Worm (Caenorhabditis elegans) whole organism, L2 larva: ENCODE results near the gene mcm-5.

Experiments used
- R02D3.7 ChIP-seq: fragments of 150-350 bp; optimal IDR thresholded peaks from 2 replicates; lab custom pipeline; 2014; ENCODE audit warnings: missing biosample characterization, missing genetic modification characterization
- Y55F3AM.14 ChIP-seq: fragments of 200-800 bp; sonication (Bioruptor generic); optimal IDR thresholded peaks from 2 replicates; lab custom pipeline; 2018; ENCODE audit warnings: mild to moderate bottlenecking, missing genetic modification characterization, missing compliant biosample characterization
- ZK546.5 ChIP-seq: sonication (generic microtip); optimal IDR thresholded peaks from 2 replicates; lab custom pipeline; 2017; ENCODE audit warnings: missing biosample characterization, missing genetic modification characterization
- alr-1 ChIP-seq: fragments of 150-350 bp; optimal IDR thresholded peaks from 2 replicates; lab custom pipeline; 2014; ENCODE audit warnings: missing biosample characterization, missing genetic modification characterization
- ama-1 ChIP-seq: fragments of 150-350 bp; optimal IDR thresholded peaks from 2 replicates; lab custom pipeline; 2018; ENCODE audit warnings: inconsistent platforms
- blmp-1 ChIP-seq: sonication (generic microtip); optimal IDR thresholded peaks from 2 replicates; lab custom pipeline; 2017; ENCODE audit warnings: missing genetic modification characterization, mild to moderate bottlenecking, missing compliant biosample characterization, antibody characterized with exemption, moderate library complexity; ENCODE audit not compliant: insufficient read depth
- ceh-82 ChIP-seq: fragments of 150-350 bp; optimal IDR thresholded peaks from 2 replicates; lab custom pipeline; 2014; ENCODE audit warnings: missing biosample characterization, missing genetic modification characterization
- crh-2 ChIP-seq: sonication (generic microtip); optimal IDR thresholded peaks from 2 replicates; lab custom pipeline; 2017; ENCODE audit warnings: missing biosample characterization, missing genetic modification characterization
- dmd-4 ChIP-seq: sonication (generic microtip); optimal IDR thresholded peaks from 2 replicates; lab custom pipeline; 2017; ENCODE audit warnings: missing biosample characterization, missing genetic modification characterization
- egl-27 ChIP-seq: sonication (generic microtip); optimal IDR thresholded peaks from 3 replicates; lab custom pipeline; 2017; ENCODE audit warnings: missing biosample characterization, missing genetic modification reagents, missing genetic modification characterization
- elt-1 ChIP-seq: fragments of 150-350 bp; optimal IDR thresholded peaks from 2 replicates; lab custom pipeline; 2014; ENCODE audit warnings: missing biosample characterization, missing genetic modification characterization
- elt-3 ChIP-seq: sonication (generic microtip); optimal IDR thresholded peaks from 2 replicates; lab custom pipeline; 2017; ENCODE audit warnings: missing biosample characterization, missing genetic modification characterization
- lin-39 ChIP-seq: fragments of 150-350 bp; optimal IDR thresholded peaks from 2 replicates; lab custom pipeline; 2014; ENCODE audit warnings: missing biosample characterization, missing genetic modification reagents, missing genetic modification characterization
- lsy-2 ChIP-seq, 2 experiments: fragments of 150-350 bp in 1 of 2; sonication (generic microtip) in 1 of 2; optimal IDR thresholded peaks; 2 replicates each; lab custom pipeline; 2014 to 2017; ENCODE audit warnings: missing biosample characterization in 2 of 2, missing genetic modification characterization in 2 of 2
- mbf-1 ChIP-seq: sonication (generic microtip); optimal IDR thresholded peaks from 2 replicates; lab custom pipeline; 2017; ENCODE audit warnings: missing biosample characterization, missing genetic modification characterization
- mdl-1 ChIP-seq, 2 experiments: fragments of 150-350 bp in 1 of 2; sonication (generic microtip) in 1 of 2; optimal IDR thresholded peaks; 2 replicates each; lab custom pipeline; 2017; ENCODE audit warnings: missing biosample characterization in 2 of 2, missing genetic modification characterization in 2 of 2
- nhr-10 ChIP-seq: sonication (generic microtip); optimal IDR thresholded peaks from 2 replicates; lab custom pipeline; 2017; ENCODE audit warnings: missing biosample characterization, missing genetic modification characterization
- nhr-11 ChIP-seq: fragments of 150-350 bp; optimal IDR thresholded peaks from 2 replicates; lab custom pipeline; 2014; ENCODE audit warnings: missing biosample characterization, missing genetic modification characterization
- nhr-12 ChIP-seq: fragments of 150-350 bp; optimal IDR thresholded peaks from 2 replicates; lab custom pipeline; 2014; ENCODE audit warnings: missing biosample characterization, missing genetic modification characterization
- nhr-129 ChIP-seq: fragments of 150-350 bp; optimal IDR thresholded peaks from 2 replicates; lab custom pipeline; 2014; ENCODE audit warnings: missing biosample characterization, missing genetic modification characterization
- nhr-23 ChIP-seq: fragments of 150-350 bp; optimal IDR thresholded peaks from 2 replicates; lab custom pipeline; 2014; ENCODE audit warnings: missing biosample characterization, missing genetic modification reagents, missing genetic modification characterization
- nhr-237 ChIP-seq: fragments of 150-350 bp; optimal IDR thresholded peaks from 2 replicates; lab custom pipeline; 2014; ENCODE audit warnings: missing biosample characterization, missing genetic modification characterization
- nhr-25 ChIP-seq: fragments of 150-350 bp; sonication (generic microtip); optimal IDR thresholded peaks from 3 replicates; lab custom pipeline; 2014; ENCODE audit warnings: missing biosample characterization, missing genetic modification characterization
- nhr-77 ChIP-seq: fragments of 150-350 bp; optimal IDR thresholded peaks from 2 replicates; lab custom pipeline; 2014; ENCODE audit warnings: missing biosample characterization, missing genetic modification characterization
- peb-1 ChIP-seq: fragments of 150-350 bp; optimal IDR thresholded peaks from 2 replicates; lab custom pipeline; 2014; ENCODE audit warnings: missing biosample characterization, missing genetic modification characterization
- sem-4 ChIP-seq: fragments of 150-350 bp; optimal IDR thresholded peaks from 2 replicates; lab custom pipeline; 2014; ENCODE audit warnings: missing biosample characterization, missing genetic modification reagents, missing genetic modification characterization
- skn-1 ChIP-seq: sonication (generic microtip); optimal IDR thresholded peaks from 2 replicates; lab custom pipeline; 2017; ENCODE audit warnings: missing biosample characterization, missing genetic modification characterization
- snpc-4 ChIP-seq: fragments of 150-350 bp; optimal IDR thresholded peaks from 2 replicates; lab custom pipeline; 2014; ENCODE audit warnings: missing biosample characterization, missing genetic modification characterization
- unc-55 ChIP-seq: fragments of 150-350 bp; sonication (generic microtip); optimal IDR thresholded peaks from 3 replicates; lab custom pipeline; 2014; ENCODE audit warnings: missing biosample characterization, missing genetic modification reagents, missing genetic modification characterization
- unc-62 ChIP-seq: fragments of 150-350 bp; optimal IDR thresholded peaks from 2 replicates; lab custom pipeline; 2014; ENCODE audit warnings: missing biosample characterization, missing genetic modification reagents, missing genetic modification characterization
- zag-1 ChIP-seq: fragments of 150-350 bp; optimal IDR thresholded peaks from 2 replicates; lab custom pipeline; 2014; ENCODE audit warnings: missing biosample characterization, missing genetic modification characterization
- ztf-11 ChIP-seq: sonication (generic microtip); optimal IDR thresholded peaks from 2 replicates; lab custom pipeline; 2017; ENCODE audit warnings: missing biosample characterization, missing genetic modification characterization

Gene mcm-5

DNA sequence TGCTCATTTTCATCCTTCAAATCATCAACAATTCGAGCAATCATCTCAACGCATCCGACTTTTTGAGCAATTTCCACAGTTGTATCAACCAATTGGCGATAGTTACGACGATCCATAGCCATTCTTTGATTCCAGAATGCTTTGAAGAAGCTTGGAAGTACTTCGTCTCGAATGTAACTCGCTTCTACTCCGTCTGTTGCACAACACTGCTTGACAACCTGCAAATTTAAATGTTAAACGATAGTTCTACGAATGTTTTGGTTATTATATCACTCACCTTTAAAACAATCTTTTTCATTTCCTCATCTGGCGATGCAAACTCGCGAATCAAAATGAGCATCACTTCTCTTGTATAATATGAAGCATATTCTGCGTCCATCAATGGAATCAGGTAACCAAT is 25.2 kb downstream of the mcm-5 start:
- TF ChIP-seq nhr-12 (tag; lab: Kevin White, UChicago) (no peak), sem-4 (tag; lab: Kevin White, UChicago) (no peak), unc-55 (no peak), ztf-11 (tag; lab: Kevin White, UChicago) (no peak), skn-1 (tag; lab: Kevin White, UChicago) (no peak), dmd-4 (tag; lab: Kevin White, UChicago) (no peak), ZK546.5 (no peak), elt-3 (tag; lab: Kevin White, UChicago) (no peak), unc-62 (no peak)

DNA sequence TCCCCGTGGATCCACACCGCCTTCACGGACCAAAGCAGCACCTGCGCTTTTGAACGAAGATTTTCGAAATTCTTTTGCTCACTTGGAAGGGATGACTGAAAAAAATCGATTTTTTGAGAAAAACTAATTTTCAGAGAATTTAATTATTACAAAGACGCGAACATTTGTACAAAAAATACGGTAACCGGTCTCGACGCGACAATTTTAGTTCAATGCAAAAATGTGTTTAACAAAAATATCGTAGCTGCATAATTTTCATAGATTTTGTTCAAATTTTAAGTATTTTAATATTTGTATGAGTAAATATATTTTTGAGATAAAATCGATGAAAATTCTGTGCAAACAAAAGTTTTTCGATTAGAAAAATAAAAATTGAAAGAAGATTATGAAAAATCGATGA is 28.0 kb downstream of the mcm-5 start, which contains the start of gene T08A11.1:
T08A11.1 (minus strand) TSS at position 101 of the 400 bp plus-strand sequence.
- TF ChIP-seq skn-1 (tag; lab: Kevin White, UChicago) = no peak
- no peak for TF ChIP-seq lin-39 (tag; lab: Kevin White, UChicago)
- TF ChIP-seq egl-27 (tag; lab: Kevin White, UChicago) = no peak
- TF ChIP-seq alr-1 (tag; lab: Kevin White, UChicago) = no peak
- TF ChIP-seq ZK546.5 = no peak
- TF ChIP-seq nhr-25 = no peak
- no peak for TF ChIP-seq blmp-1 (tag; lab: Kevin White, UChicago)
- no peak for TF ChIP-seq ztf-11 (tag; lab: Kevin White, UChicago)
- no peak for TF ChIP-seq unc-55
- TF ChIP-seq crh-2 (tag; lab: Kevin White, UChicago) = no peak
- no peak for TF ChIP-seq lsy-2 (tag; optimal IDR thresholded peaks at IDR 0.05; lab: Kevin White, UChicago)
- no peak for TF ChIP-seq mdl-1 (tag; optimal IDR thresholded peaks at IDR 0.05; lab: Kevin White, UChicago)
- TF ChIP-seq mbf-1 (tag; lab: Kevin White, UChicago) = no peak
- TF ChIP-seq nhr-237 (tag; lab: Kevin White, UChicago) = no peak
- no peak for TF ChIP-seq Y55F3AM.14 (GFP tag; lab: Kevin White, UChicago)
- TF ChIP-seq zag-1 = no peak
- no peak for TF ChIP-seq nhr-11 (tag; lab: Kevin White, UChicago)
- no peak for TF ChIP-seq snpc-4 (tag; lab: Kevin White, UChicago)
- TF ChIP-seq R02D3.7 (tag; lab: Kevin White, UChicago) = no peak
- no peak for TF ChIP-seq nhr-10

DNA sequence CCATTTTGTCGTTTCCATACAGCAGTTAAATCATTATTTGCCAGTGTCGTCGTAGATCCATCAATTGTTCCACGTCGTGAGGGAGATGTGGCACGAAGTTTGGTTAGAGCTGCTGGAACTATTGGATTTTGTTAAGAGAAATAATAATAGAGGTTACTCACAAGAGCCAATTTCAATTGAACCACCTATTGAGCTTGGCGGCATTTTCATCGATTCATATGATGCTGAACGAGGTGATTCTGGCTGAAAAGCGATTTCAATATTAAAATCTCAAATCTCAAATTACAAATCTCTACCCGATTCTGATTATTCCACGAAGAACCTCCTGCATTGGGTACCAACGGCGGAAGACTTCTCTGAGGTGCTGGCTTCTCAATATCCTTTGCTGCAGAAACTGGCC is 33.2 kb downstream of the mcm-5 start:
- TF ChIP-seq nhr-10 (no peak), crh-2 (tag; lab: Kevin White, UChicago) (no peak), dmd-4 (tag; lab: Kevin White, UChicago) (no peak), ztf-11 (tag; lab: Kevin White, UChicago) (no peak), ceh-82 (tag; lab: Kevin White, UChicago) (no peak), egl-27 (tag; lab: Kevin White, UChicago) (no peak), nhr-77 (tag; lab: Kevin White, UChicago) (no peak), elt-1 (tag; lab: Kevin White, UChicago) (no peak)

DNA sequence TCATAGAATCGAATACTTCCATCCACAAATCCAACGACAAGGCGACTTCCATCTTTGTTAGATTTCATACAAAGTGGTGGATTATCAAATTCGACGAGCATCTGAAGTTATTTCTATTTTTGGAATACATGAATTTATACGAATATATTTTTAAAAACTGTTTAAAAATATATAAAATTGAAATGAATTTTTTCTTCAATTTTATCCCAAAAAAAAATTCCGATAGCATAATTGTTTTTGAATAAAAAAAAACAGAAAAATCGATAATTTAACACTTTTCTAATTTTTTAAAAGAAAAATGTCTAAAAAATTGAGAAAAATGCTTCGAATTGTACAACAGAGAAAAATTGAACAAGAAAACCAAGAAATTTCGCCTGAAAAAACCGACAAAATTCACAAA is 43.5 kb downstream of the mcm-5 start, which contains the start of gene Y44F5A.1:
Y44F5A.1 (minus strand) TSS at position 101 of the 400 bp plus-strand sequence.
- TF ChIP-seq egl-27 (tag; lab: Kevin White, UChicago) (no peak), dmd-4 (tag; lab: Kevin White, UChicago) (no peak), peb-1 (tag; lab: Kevin White, UChicago) (no peak), nhr-129 (tag; lab: Kevin White, UChicago) (no peak), blmp-1 (tag; lab: Kevin White, UChicago) (no peak)
- TF ChIP-seq, all 48 proteins: peak for 0

DNA sequence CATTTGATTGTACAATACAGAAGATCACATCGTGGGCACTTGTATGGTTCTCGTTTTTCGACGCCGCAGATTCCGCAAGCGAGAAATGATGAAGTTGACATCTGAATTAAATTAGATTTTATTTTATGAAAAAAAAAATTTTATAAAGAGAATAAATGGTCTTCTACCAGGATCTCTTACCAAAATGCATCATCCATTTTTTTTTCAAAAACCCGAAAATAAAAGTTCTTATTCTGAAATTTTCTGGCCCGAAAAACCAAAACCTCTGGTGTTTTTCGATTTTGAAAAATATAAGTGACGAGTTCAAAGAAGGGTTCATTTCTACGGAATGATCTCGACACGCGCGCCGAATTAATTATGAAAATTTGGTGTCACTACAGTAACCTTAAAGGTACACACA is 46.8 kb downstream of the mcm-5 start, which contains the start of gene zhit-2:
zhit-2 (minus strand) TSS at position 101 of the 400 bp plus-strand sequence.
- TF ChIP-seq mdl-1 (tag; optimal IDR thresholded peaks at IDR 0.05; lab: Kevin White, UChicago) (no peak), ceh-82 (tag; lab: Kevin White, UChicago) (no peak), nhr-10 (no peak), nhr-23 (tag; lab: Kevin White, UChicago) (no peak), ama-1 (lab: Kevin White, UChicago) (no peak), blmp-1 (tag; lab: Kevin White, UChicago) (no peak), crh-2 (tag; lab: Kevin White, UChicago) (no peak), snpc-4 (tag; lab: Kevin White, UChicago) (no peak)
